Fruit fly (Drosophila melanogaster): ENCODE data around the gene mRpL22.

The mRpL22 gene

DNA sequence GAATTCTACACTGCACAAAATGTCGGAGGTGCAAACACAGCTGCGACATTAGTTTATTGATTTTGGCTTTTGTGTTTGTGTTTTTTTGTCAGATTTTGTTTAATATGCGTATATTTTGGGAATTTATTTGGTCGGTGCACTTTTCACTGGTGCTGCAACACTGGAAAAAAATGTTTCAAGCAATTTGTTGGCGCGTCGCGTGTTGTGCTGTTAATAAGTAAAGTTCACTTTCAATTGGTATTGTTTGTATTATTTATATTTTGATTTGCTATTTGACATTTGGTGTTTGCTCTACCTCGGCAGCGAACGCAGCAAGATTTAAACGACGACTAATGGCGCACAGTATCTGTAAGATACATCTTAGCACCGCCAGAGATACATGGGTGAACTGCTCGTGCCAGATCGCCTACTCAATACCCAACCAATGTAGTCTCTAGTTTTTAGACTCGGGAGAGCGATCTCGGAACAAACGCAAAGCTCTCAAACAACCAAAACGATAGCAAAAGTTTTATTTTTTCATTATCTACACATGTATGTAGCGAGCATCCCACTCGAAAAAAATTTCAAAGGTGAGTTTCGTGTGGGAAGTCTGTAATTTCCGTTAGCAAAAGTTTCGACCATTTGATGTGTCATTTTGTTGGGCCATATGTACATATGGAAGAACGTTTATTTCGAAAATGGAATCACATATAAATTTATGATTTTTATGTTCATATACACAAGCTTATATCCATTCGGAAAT is 1.4 kb upstream of the mRpL22 start (continued):
- peak; percentile 35 for TF ChIP-seq slou (GFP tag; optimal IDR thresholded peaks at IDR 0.05)
- TF ChIP-seq sisA (GFP tag; IDR thresholded peaks at IDR 0.05), result peak; percentile 46
- TF ChIP-seq onecut (GFP tag; IDR thresholded peaks at IDR 0.05), result peak; percentile 34
- TF ChIP-seq so (GFP tag; IDR thresholded peaks at IDR 0.05), result peak; percentile 55; the same call in 1 of the 3 replicates
- peak; percentile 50 for TF ChIP-seq Hmr (GFP tag; optimal IDR thresholded peaks at IDR 0.05)
- peak; percentile 62; the same call in 1 of the 2 replicates for TF ChIP-seq slbo (GFP tag; IDR thresholded peaks at IDR 0.05)
- TF ChIP-seq CG17186 (GFP tag; optimal IDR thresholded peaks at IDR 0.05), result no peak
- no peak for TF ChIP-seq CG8359 (GFP tag; optimal IDR thresholded peaks at IDR 0.05; ENCODE audit: borderline replicate concordance)
- peak; percentile 9 for TF ChIP-seq dm (GFP tag; optimal IDR thresholded peaks at IDR 0.05)
- peak; percentile 68 for TF ChIP-seq Ptx1 (GFP tag; IDR thresholded peaks at IDR 0.05)
- TF ChIP-seq H2.0 (GFP tag; IDR thresholded peaks at IDR 0.05), result 0 out of 2 replicates have a peak, but pooled peaks have one; percentile 21
- TF ChIP-seq Ada2b (GFP tag; IDR thresholded peaks at IDR 0.05), result peak; percentile 58
- TF ChIP-seq grau (tag; optimal IDR thresholded peaks at IDR 0.05), result peak; percentile 47
- peak; percentile 76 for TF ChIP-seq Ets65A (GFP tag)
- TF ChIP-seq HLH3B (GFP tag; IDR thresholded peaks at IDR 0.05), result peak; percentile 43; the same call in 1 of the 2 replicates
- peak; percentile 21 for TF ChIP-seq CG18619 (GFP tag; optimal IDR thresholded peaks at IDR 0.05)
- peak; percentile 4 for TF ChIP-seq CG5180 (GFP tag; optimal IDR thresholded peaks at IDR 0.05)
- TF ChIP-seq ara (GFP tag; IDR thresholded peaks at IDR 0.05), result peak; percentile 38; the same call in 1 of the 2 replicates
- TF ChIP-seq CrebB (tag; optimal IDR thresholded peaks at IDR 0.05), result no peak
- peak; percentile 69 for TF ChIP-seq Sox102F (GFP tag; optimal IDR thresholded peaks at IDR 0.05)
- no peak for TF ChIP-seq h (optimal IDR thresholded peaks at IDR 0.05)
- TF ChIP-seq CG8924 (tag; optimal IDR thresholded peaks at IDR 0.05), result peak; percentile 31
- TF ChIP-seq Atf6 (GFP tag; IDR thresholded peaks at IDR 0.05), result peak; percentile 42; the same call in 1 of the 2 replicates
- TF ChIP-seq Hr51 (GFP tag; optimal IDR thresholded peaks at IDR 0.05), result peak in 1 of 2 experiments; percentile 69
- 0 out of 2 replicates have a peak, but pooled peaks have one; percentile 26 for TF ChIP-seq CG31441 (GFP tag; IDR thresholded peaks at IDR 0.05)
- TF ChIP-seq NFAT (GFP tag; IDR thresholded peaks at IDR 0.05), result 0 out of 2 replicates have a peak, but pooled peaks have one; percentile 23
- peak; percentile 46 for TF ChIP-seq CG9727 (GFP tag; optimal IDR thresholded peaks at IDR 0.05)
- peak; percentile 40 for TF ChIP-seq Chrac-16 (GFP tag; optimal IDR thresholded peaks at IDR 0.05)
- peak; percentile 19 for TF ChIP-seq Hr3 (GFP tag; optimal IDR thresholded peaks at IDR 0.05)
- TF ChIP-seq Jarid2 (GFP tag; optimal IDR thresholded peaks at IDR 0.05), result peak; percentile 19
- peak; percentile 42 for TF ChIP-seq Ssrp (tag; optimal IDR thresholded peaks at IDR 0.05)
- TF ChIP-seq ci (GFP tag; IDR thresholded peaks at IDR 0.05), result 0 out of 3 replicates have a peak, but pooled peaks have one; percentile 65
- peak; percentile 57 for TF ChIP-seq CG34422 (GFP tag; IDR thresholded peaks at IDR 0.05)
- no peak for TF ChIP-seq Sin3A (optimal IDR thresholded peaks at IDR 0.05)
- peak; percentile 58 for TF ChIP-seq CG2678 (tag; optimal IDR thresholded peaks at IDR 0.05)
- peak; percentile 65; the same call in 1 of the 2 replicates for TF ChIP-seq Awh (GFP tag; IDR thresholded peaks at IDR 0.05)
- TF ChIP-seq ranshi (GFP tag; IDR thresholded peaks at IDR 0.05), result 0 out of 2 replicates have a peak, but pooled peaks have one; percentile 48
- TF ChIP-seq usp (GFP tag; optimal IDR thresholded peaks at IDR 0.05), result no peak
- peak; percentile 60 for TF ChIP-seq CG2120 (GFP tag; optimal IDR thresholded peaks at IDR 0.05)
- no peak for TF ChIP-seq CG30431 (GFP tag; optimal IDR thresholded peaks at IDR 0.05)
- TF ChIP-seq salm (tag; optimal IDR thresholded peaks at IDR 0.05), result peak; percentile 30
- TF ChIP-seq shn (GFP tag; optimal IDR thresholded peaks at IDR 0.05), result peak; percentile 30
- peak; percentile 38 for TF ChIP-seq CG12155 (GFP tag; optimal IDR thresholded peaks at IDR 0.05)
- 0 out of 3 replicates have a peak, but pooled peaks have one; percentile 33 for TF ChIP-seq C15 (GFP tag; IDR thresholded peaks at IDR 0.05)
- TF ChIP-seq CG33557 (GFP tag; optimal IDR thresholded peaks at IDR 0.05), result no peak
- peak; percentile 17 for TF ChIP-seq CG1603 (tag; optimal IDR thresholded peaks at IDR 0.05)
- TF ChIP-seq gcm (GFP tag; optimal IDR thresholded peaks at IDR 0.05), result no peak
- peak; percentile 38 for TF ChIP-seq caup (GFP tag; optimal IDR thresholded peaks at IDR 0.05; ENCODE audit: severe bottlenecking)
- peak; percentile 46 for TF ChIP-seq zfh2 (GFP tag; optimal IDR thresholded peaks at IDR 0.05)
- no peak for TF ChIP-seq CG11247 (GFP tag; IDR thresholded peaks at IDR 0.05)

Data from whole organism, embryonic.